Fruit fly (Drosophila melanogaster) whole organism, pupa: ENCODE data around the gene RhoGAP92B.

Source experiments
- CG10348 ChIP-seq: fragments of 200-800 bp; sonication (Bioruptor generic); IDR thresholded peaks from 2 replicates; pipeline ENCODE4 v1.3.6; 2022; ENCODE audit warnings: missing biosample characterization, missing genetic modification characterization
- CG12605 ChIP-seq: fragments of 200-800 bp; sonication (Bioruptor generic); IDR thresholded peaks from 2 replicates; pipeline ENCODE4 v1.3.6; 2022; ENCODE audit warnings: missing biosample characterization, missing genetic modification characterization
- CG13204 ChIP-seq: fragments of 200-800 bp; sonication (Bioruptor generic); optimal IDR thresholded peaks from 2 replicates; lab custom pipeline; 2018; ENCODE audit warnings: missing biosample characterization, mild to moderate bottlenecking, missing genetic modification characterization, moderate library complexity
- CG15710 ChIP-seq: fragments of 200-800 bp; sonication (Bioruptor generic); optimal IDR thresholded peaks from 2 replicates; lab custom pipeline; 2018; ENCODE audit warnings: missing biosample characterization, mild to moderate bottlenecking, missing genetic modification characterization, moderate library complexity
- CG17806 ChIP-seq: fragments of 200-800 bp; sonication (Bioruptor generic); optimal IDR thresholded peaks from 2 replicates; lab custom pipeline; 2018; ENCODE audit warnings: missing biosample characterization, mild to moderate bottlenecking, missing genetic modification characterization, moderate library complexity
- CG32121 ChIP-seq: fragments of 200-800 bp; sonication (Bioruptor generic); IDR thresholded peaks from 2 replicates; pipeline ENCODE4 v1.3.6; 2022; ENCODE audit warnings: missing biosample characterization, missing genetic modification characterization
- CG4496 ChIP-seq: fragments of 200-800 bp; sonication (Bioruptor generic); IDR thresholded peaks from 3 replicates; pipeline ENCODE4 v1.3.6; 2022; ENCODE audit warnings: missing biosample characterization, missing genetic modification characterization
- CG8159 ChIP-seq: fragments of 200-800 bp; sonication (Bioruptor generic); optimal IDR thresholded peaks from 3 replicates; lab custom pipeline; 2018; ENCODE audit warnings: missing biosample characterization, mild to moderate bottlenecking, missing genetic modification characterization, moderate library complexity
- EcR ChIP-seq: fragments of 200-800 bp; sonication (Bioruptor generic); optimal IDR thresholded peaks from 3 replicates; lab custom pipeline; 2019; ENCODE audit warnings: missing biosample characterization, missing genetic modification characterization, mild to moderate bottlenecking, moderate library complexity, missing genetic modification reagents
- Ets98B ChIP-seq: fragments of 200-800 bp; sonication (Bioruptor generic); IDR thresholded peaks from 2 replicates; pipeline ENCODE4 v1.3.6; 2022; ENCODE audit warnings: missing biosample characterization, missing genetic modification characterization
- Pif1A ChIP-seq: fragments of 200-800 bp; sonication (Bioruptor generic); optimal IDR thresholded peaks from 3 replicates; lab custom pipeline; 2016; ENCODE audit warnings: missing biosample characterization, missing genetic modification characterization
- Pif1B ChIP-seq: fragments of 200-800 bp; sonication (Bioruptor generic); optimal IDR thresholded peaks from 3 replicates; lab custom pipeline; 2016; ENCODE audit warnings: missing biosample characterization, missing genetic modification characterization
- Snoo ChIP-seq: fragments of 200-800 bp; sonication (Bioruptor generic); optimal IDR thresholded peaks from 3 replicates; lab custom pipeline; 2017; ENCODE audit warnings: missing biosample characterization, mild to moderate bottlenecking, missing genetic modification characterization, inconsistent platforms
- fd96Ca ChIP-seq: fragments of 200-800 bp; sonication (Bioruptor generic); IDR thresholded peaks from 3 replicates; pipeline ENCODE4 v1.3.6; 2022; ENCODE audit warnings: missing biosample characterization, missing genetic modification characterization

DNA sequence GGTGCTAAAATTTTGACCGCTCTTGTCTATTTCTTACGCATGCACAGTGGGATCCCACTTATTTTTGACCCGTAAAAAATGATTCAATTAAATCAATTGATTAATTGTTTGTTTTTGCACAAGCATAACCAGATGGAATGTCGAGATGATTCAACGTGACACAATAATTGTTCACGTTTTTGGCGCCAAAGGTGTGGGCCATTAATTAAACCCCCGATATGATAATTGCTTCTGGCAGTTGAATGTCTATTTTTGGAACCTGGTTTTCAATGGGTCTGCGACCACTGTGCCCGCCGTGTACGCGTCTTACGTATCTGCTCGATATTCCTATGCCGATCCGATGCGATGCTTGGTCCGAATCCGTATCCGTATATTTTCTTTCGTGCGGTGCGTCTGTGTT lies 12.9 kb upstream of the RhoGAP92B start:
- TF ChIP-seq EcR (GFP tag; lab: Kevin White, UChicago) (no peak), Ets98B (GFP tag; lab: Robert Waterston, UW) (peak; percentile 44; the same call in 1 of the 2 replicates), CG12605 (GFP tag; lab: Robert Waterston, UW) (no peak; the same call in 1 of the 2 replicates), Pif1A (GFP tag; lab: Kevin White, UChicago) (no peak), CG13204 (GFP tag; lab: Kevin White, UChicago) (no peak), fd96Ca (GFP tag; lab: Robert Waterston, UW) (peak; percentile 63), Pif1B (GFP tag; lab: Kevin White, UChicago) (no peak), CG32121 (GFP tag; lab: Robert Waterston, UW) (no peak; the same call in 1 of the 2 replicates), Snoo (tag; lab: Kevin White, UChicago) (no peak), CG4496 (peak; percentile 75), CG10348 (GFP tag; lab: Robert Waterston, UW) (no peak), CG15710 (tag; lab: Kevin White, UChicago) (no peak), CG17806 (tag; lab: Kevin White, UChicago) (no peak), CG8159 (tag; lab: Kevin White, UChicago) (no peak)
